Worm (Caenorhabditis elegans) whole organism, young adult: ENCODE measurements around the gene F37C12.18.

Source experiments
- F33H1.4 ChIP-seq: fragments of 200-800 bp; sonication (Bioruptor generic); IDR thresholded peaks from 2 replicates; pipeline ENCODE4 v1.3.6; 2022; ENCODE audit warnings: missing genetic modification reagents, missing genetic modification characterization, missing compliant biosample characterization
- F39B2.1 ChIP-seq: fragments of 200-800 bp; sonication (Bioruptor generic); IDR thresholded peaks from 2 replicates; pipeline ENCODE4 v1.3.6; 2022; ENCODE audit warnings: missing genetic modification reagents, missing genetic modification characterization, missing compliant biosample characterization
- F49E8.2 ChIP-seq: sonication (generic microtip); optimal IDR thresholded peaks from 3 replicates; lab custom pipeline; 2017; ENCODE audit warnings: missing genetic modification characterization, mild to moderate bottlenecking, missing compliant biosample characterization, antibody characterized with exemption, moderate library complexity; ENCODE audit not compliant: insufficient read depth
- F57A8.1 ChIP-seq: fragments of 200-800 bp; sonication (Bioruptor generic); optimal IDR thresholded peaks from 2 replicates; lab custom pipeline; 2018; ENCODE audit warnings: mild to moderate bottlenecking, missing genetic modification characterization, moderate library complexity, missing compliant biosample characterization
- F57C9.4 ChIP-seq: sonication (generic microtip); optimal IDR thresholded peaks from 2 replicates; lab custom pipeline; 2017; ENCODE audit warnings: mild to moderate bottlenecking, missing genetic modification characterization, missing compliant biosample characterization
- K12H6.12 ChIP-seq: fragments of 200-800 bp; sonication (Bioruptor generic); optimal IDR thresholded peaks from 2 replicates; lab custom pipeline; 2018; ENCODE audit warnings: mild to moderate bottlenecking, missing genetic modification characterization, missing compliant biosample characterization
- T07F8.4 ChIP-seq: sonication (generic microtip); optimal IDR thresholded peaks from 2 replicates; lab custom pipeline; 2016; ENCODE audit warnings: mild to moderate bottlenecking, missing genetic modification characterization, moderate library complexity, missing compliant biosample characterization
- Y79H2A.3 ChIP-seq: fragments of 200-800 bp; sonication (Bioruptor generic); conservative IDR thresholded peaks from 2 replicates; pipeline ENCODE4 v1.3.6; 2022; ENCODE audit warnings: missing genetic modification reagents, missing genetic modification characterization, missing compliant biosample characterization
- Y95B8A.8 ChIP-seq: fragments of 200-800 bp; sonication (Bioruptor generic); IDR thresholded peaks from 2 replicates; pipeline ENCODE4 v1.3.6; 2022; ENCODE audit warnings: missing genetic modification reagents, missing genetic modification characterization, missing compliant biosample characterization
- ZK185.1 ChIP-seq: sonication (generic microtip); optimal IDR thresholded peaks from 2 replicates; lab custom pipeline; 2016; ENCODE audit warnings: mild to moderate bottlenecking, missing genetic modification characterization, missing compliant biosample characterization; ENCODE audit not compliant: poor library complexity, severe bottlenecking
- ama-1 ChIP-seq, 3 experiments: fragments of 150-350 bp in 1 of 3; sonication (generic microtip) in 2 of 3; optimal IDR thresholded peaks; 2 replicates each; lab custom pipeline; 2014 to 2018; ENCODE audit warnings: missing biosample characterization in 2 of 3, missing genetic modification characterization in 2 of 3, missing genetic modification reagents in 2 of 3
- atf-7 ChIP-seq: sonication (generic microtip); optimal IDR thresholded peaks from 2 replicates; lab custom pipeline; 2017; ENCODE audit warnings: mild to moderate bottlenecking, missing genetic modification characterization, missing compliant biosample characterization
- bed-2 ChIP-seq: fragments of 200-800 bp; sonication (Bioruptor generic); IDR thresholded peaks from 2 replicates; pipeline ENCODE4 v1.3.6; 2022; ENCODE audit warnings: missing genetic modification reagents, missing genetic modification characterization, missing compliant biosample characterization
- ccch-3 ChIP-seq: fragments of 200-800 bp; sonication (Bioruptor generic); optimal IDR thresholded peaks from 2 replicates; lab custom pipeline; 2018; ENCODE audit warnings: mild to moderate bottlenecking, missing genetic modification characterization, missing compliant biosample characterization
- ceh-100 ChIP-seq: fragments of 200-800 bp; sonication (Bioruptor generic); IDR thresholded peaks from 2 replicates; pipeline ENCODE4 v1.3.6; 2022; ENCODE audit warnings: missing genetic modification reagents, missing genetic modification characterization, missing compliant biosample characterization
- ceh-79 ChIP-seq: sonication (generic microtip); optimal IDR thresholded peaks from 2 replicates; lab custom pipeline; 2017; ENCODE audit warnings: mild to moderate bottlenecking, missing genetic modification characterization, missing compliant biosample characterization
- efl-1 ChIP-seq: fragments of 150-350 bp; optimal IDR thresholded peaks from 2 replicates; lab custom pipeline; 2014; ENCODE audit warnings: missing biosample characterization, missing genetic modification reagents, missing genetic modification characterization
- egl-18 ChIP-seq: fragments of 200-800 bp; sonication (Bioruptor generic); IDR thresholded peaks from 2 replicates; pipeline ENCODE4 v1.3.6; 2022; ENCODE audit warnings: missing genetic modification reagents, missing genetic modification characterization, missing compliant biosample characterization
- egl-44 ChIP-seq: fragments of 200-800 bp; sonication (Bioruptor generic); IDR thresholded peaks from 2 replicates; pipeline ENCODE4 v1.3.6; 2022; ENCODE audit warnings: missing genetic modification reagents, missing genetic modification characterization, missing compliant biosample characterization
- fkh-3 ChIP-seq: sonication (generic microtip); optimal IDR thresholded peaks from 2 replicates; lab custom pipeline; 2016; ENCODE audit warnings: mild to moderate bottlenecking, missing genetic modification characterization, missing compliant biosample characterization
- gei-17 ChIP-seq: fragments of 200-800 bp; sonication (Bioruptor generic); optimal IDR thresholded peaks from 2 replicates; lab custom pipeline; 2018; ENCODE audit warnings: mild to moderate bottlenecking, missing genetic modification characterization, missing compliant biosample characterization
- him-1 ChIP-seq: sonication (generic microtip); optimal IDR thresholded peaks from 2 replicates; lab custom pipeline; 2016; ENCODE audit warnings: missing genotype, missing genetic modification reagents, missing genetic modification characterization, missing compliant biosample characterization
- hlh-26 ChIP-seq: fragments of 200-800 bp; sonication (Bioruptor generic); conservative IDR thresholded peaks from 2 replicates; pipeline ENCODE4 v1.3.6; 2022; ENCODE audit warnings: missing genetic modification reagents, missing genetic modification characterization, missing compliant biosample characterization
- hrde-1 ChIP-seq: sonication (generic microtip); optimal IDR thresholded peaks from 2 replicates; lab custom pipeline; 2016; ENCODE audit warnings: missing genetic modification characterization, mild to moderate bottlenecking, missing compliant biosample characterization, moderate library complexity, missing genotype, missing genetic modification reagents, borderline replicate concordance
- hsf-1 ChIP-seq: fragments of 200-800 bp; sonication (Bioruptor generic); IDR thresholded peaks from 2 replicates; pipeline ENCODE4 v1.3.6; 2022; ENCODE audit warnings: missing genetic modification reagents, missing genetic modification characterization, missing compliant biosample characterization
- lag-1 ChIP-seq: fragments of 200-800 bp; sonication (Bioruptor generic); IDR thresholded peaks from 2 replicates; pipeline ENCODE4 v1.3.6; 2022; ENCODE audit warnings: missing genetic modification reagents, missing genetic modification characterization, missing compliant biosample characterization
- lin-26 ChIP-seq: fragments of 200-800 bp; sonication (Bioruptor generic); IDR thresholded peaks from 2 replicates; pipeline ENCODE4 v1.3.6; 2022; ENCODE audit warnings: missing genetic modification reagents, missing genetic modification characterization, missing compliant biosample characterization
- lin-54 ChIP-seq: fragments of 200-800 bp; sonication (Bioruptor generic); optimal IDR thresholded peaks from 2 replicates; lab custom pipeline; 2018; ENCODE audit warnings: mild to moderate bottlenecking, missing genetic modification characterization, missing compliant biosample characterization
- lir-1 ChIP-seq: fragments of 200-800 bp; sonication (Bioruptor generic); conservative IDR thresholded peaks from 2 replicates; pipeline ENCODE4 v1.3.6; 2022; ENCODE audit warnings: missing genetic modification reagents, missing genetic modification characterization, missing compliant biosample characterization
- lsl-1 ChIP-seq: fragments of 200-800 bp; sonication (Bioruptor generic); optimal IDR thresholded peaks from 2 replicates; lab custom pipeline; 2018; ENCODE audit warnings: mild to moderate bottlenecking, missing genetic modification characterization, moderate library complexity, missing compliant biosample characterization
- madf-10 ChIP-seq: sonication (generic microtip); optimal IDR thresholded peaks from 2 replicates; lab custom pipeline; 2016; ENCODE audit warnings: mild to moderate bottlenecking, missing genetic modification characterization, missing compliant biosample characterization
- madf-8 ChIP-seq: fragments of 200-800 bp; sonication (Bioruptor generic); conservative IDR thresholded peaks from 2 replicates; pipeline ENCODE4 v1.3.6; 2022; ENCODE audit warnings: missing genetic modification reagents, missing genetic modification characterization, missing compliant biosample characterization
- mel-28 ChIP-seq: sonication (generic microtip); optimal IDR thresholded peaks from 2 replicates; lab custom pipeline; 2016; ENCODE audit warnings: borderline replicate concordance, mild to moderate bottlenecking, missing genetic modification characterization, missing compliant biosample characterization
- nhr-27 ChIP-seq: fragments of 200-800 bp; sonication (Bioruptor generic); optimal IDR thresholded peaks from 2 replicates; lab custom pipeline; 2018; ENCODE audit warnings: mild to moderate bottlenecking, missing genetic modification characterization, moderate library complexity, missing compliant biosample characterization
- nhr-90 ChIP-seq: sonication (generic microtip); optimal IDR thresholded peaks from 2 replicates; lab custom pipeline; 2016; ENCODE audit warnings: missing genotype, mild to moderate bottlenecking, missing genetic modification characterization, missing compliant biosample characterization
- rcor-1 ChIP-seq: fragments of 200-800 bp; sonication (Bioruptor generic); IDR thresholded peaks from 2 replicates; pipeline ENCODE4 v1.3.6; 2022; ENCODE audit warnings: missing genetic modification reagents, missing genetic modification characterization, missing compliant biosample characterization
- repo-1 ChIP-seq: sonication (generic microtip); optimal IDR thresholded peaks from 2 replicates; lab custom pipeline; 2017; ENCODE audit warnings: mild to moderate bottlenecking, missing genetic modification characterization, missing compliant biosample characterization
- sdz-38 ChIP-seq: sonication (generic microtip); optimal IDR thresholded peaks from 2 replicates; lab custom pipeline; 2016; ENCODE audit warnings: missing genotype, missing genetic modification characterization, missing compliant biosample characterization
- snpc-1.1 ChIP-seq: sonication (generic microtip); optimal IDR thresholded peaks from 2 replicates; lab custom pipeline; 2017; ENCODE audit warnings: missing genetic modification characterization, mild to moderate bottlenecking, missing compliant biosample characterization, antibody characterized with exemption, moderate library complexity, missing genotype, missing genetic modification reagents; ENCODE audit not compliant: insufficient read depth
- snpc-3.4 ChIP-seq: sonication (generic microtip); optimal IDR thresholded peaks from 2 replicates; lab custom pipeline; 2017; ENCODE audit warnings: missing genetic modification characterization, mild to moderate bottlenecking, missing compliant biosample characterization, antibody characterized with exemption, moderate library complexity, missing genotype, missing genetic modification reagents
- unc-130 ChIP-seq: sonication (generic microtip); optimal IDR thresholded peaks from 2 replicates; lab custom pipeline; 2016; ENCODE audit warnings: missing genetic modification reagents, missing genetic modification characterization, missing compliant biosample characterization
- unc-62 ChIP-seq: fragments of 150-350 bp; optimal IDR thresholded peaks from 2 replicates; lab custom pipeline; 2014; ENCODE audit warnings: missing biosample characterization, missing genetic modification reagents, missing genetic modification characterization
- ztf-25 ChIP-seq: fragments of 200-800 bp; sonication (Bioruptor generic); IDR thresholded peaks from 2 replicates; pipeline ENCODE4 v1.3.6; 2022; ENCODE audit warnings: missing genetic modification reagents, missing genetic modification characterization, missing compliant biosample characterization
- ztf-28 ChIP-seq: fragments of 200-800 bp; sonication (Bioruptor generic); IDR thresholded peaks from 2 replicates; pipeline ENCODE4 v1.3.6; 2022; ENCODE audit warnings: missing genetic modification reagents, missing genetic modification characterization, missing compliant biosample characterization
- ztf-3 ChIP-seq: fragments of 200-800 bp; sonication (Bioruptor generic); optimal IDR thresholded peaks from 2 replicates; lab custom pipeline; 2018; ENCODE audit warnings: mild to moderate bottlenecking, missing genetic modification characterization, missing compliant biosample characterization
- ztf-6 ChIP-seq: fragments of 200-800 bp; sonication (Bioruptor generic); IDR thresholded peaks from 2 replicates; pipeline ENCODE4 v1.3.6; 2022; ENCODE audit warnings: missing genetic modification reagents, missing genetic modification characterization, missing compliant biosample characterization

F37C12.18 gene

ce11 chrIII:7188300-7189052, 6.7 kb downstream of the F37C12.18 start, which contains the start of the genes F37C12.21 and F37C12.10:
Gene F37C12.21, plus strand, starts transcription at chrIII:7188357.
Gene F37C12.10, minus strand, starts transcription at chrIII:7188384.
- TF ChIP-seq ceh-100 (GFP tag; lab: Robert Waterston, UW), result no peak
- no peak for TF ChIP-seq lsl-1 (GFP tag; lab: Kevin White, UChicago)
- no peak for TF ChIP-seq snpc-3.4 (tag; lab: Kevin White, UChicago)
- TF ChIP-seq sdz-38 (tag; lab: Kevin White, UChicago), result no peak
- TF ChIP-seq Y79H2A.3 (GFP tag; lab: Robert Waterston, UW), result no peak
- TF ChIP-seq ceh-79 (tag; lab: Kevin White, UChicago), result no peak
- no peak for TF ChIP-seq nhr-27 (tag; lab: Kevin White, UChicago)
- TF ChIP-seq lin-54 (GFP tag; lab: Kevin White, UChicago), result no peak
- no peak for TF ChIP-seq egl-18 (GFP tag; lab: Robert Waterston, UW)
- no peak for TF ChIP-seq ama-1 (optimal IDR thresholded peaks at IDR 0.05; lab: Kevin White, UChicago)
- TF ChIP-seq ama-1 (GFP tag; optimal IDR thresholded peaks at IDR 0.05; lab: Kevin White, UChicago), result peak in 1 of 2 experiments; percentile 25
- no peak for TF ChIP-seq fkh-3 (tag; lab: Kevin White, UChicago)
- no peak for TF ChIP-seq F33H1.4 (GFP tag; lab: Robert Waterston, UW)
- no peak for TF ChIP-seq efl-1
- TF ChIP-seq T07F8.4, result no peak
- TF ChIP-seq madf-10 (tag; lab: Kevin White, UChicago), result no peak
- no peak for TF ChIP-seq hlh-26 (GFP tag; lab: Robert Waterston, UW)
- TF ChIP-seq rcor-1, result no peak
- TF ChIP-seq F39B2.1 (GFP tag; lab: Robert Waterston, UW), result no peak
- TF ChIP-seq lag-1, result no peak
- no peak for TF ChIP-seq F49E8.2
- TF ChIP-seq mel-28 (tag; lab: Kevin White, UChicago), result no peak
- TF ChIP-seq lin-26, result 0 out of 2 replicates have a peak, but pooled peaks have one; percentile 29
- TF ChIP-seq ztf-6 (GFP tag; lab: Robert Waterston, UW), result no peak
- TF ChIP-seq bed-2 (GFP tag; lab: Robert Waterston, UW), result no peak
- TF ChIP-seq ztf-3 (GFP tag; lab: Kevin White, UChicago), result no peak
- TF ChIP-seq him-1 (tag; lab: Kevin White, UChicago), result no peak
- TF ChIP-seq gei-17 (GFP tag; lab: Kevin White, UChicago), result no peak
- TF ChIP-seq ztf-28 (GFP tag; lab: Robert Waterston, UW), result no peak
- TF ChIP-seq F57A8.1 (GFP tag; lab: Kevin White, UChicago), result no peak
- no peak for TF ChIP-seq snpc-1.1
- no peak for TF ChIP-seq K12H6.12
- no peak for TF ChIP-seq madf-8 (GFP tag; lab: Robert Waterston, UW)
- TF ChIP-seq egl-44 (GFP tag; lab: Robert Waterston, UW), result no peak
- no peak for TF ChIP-seq atf-7
- peak; percentile 47 for TF ChIP-seq repo-1
- no peak for TF ChIP-seq F57C9.4 (tag; lab: Kevin White, UChicago)
- 0 out of 2 replicates have a peak, but pooled peaks have one; percentile 22 for TF ChIP-seq ztf-25 (GFP tag; lab: Robert Waterston, UW)
- TF ChIP-seq unc-62 (GFP tag; lab: Kevin White, UChicago), result no peak
- no peak for TF ChIP-seq nhr-90 (tag; lab: Kevin White, UChicago)
- TF ChIP-seq Y95B8A.8 (GFP tag; lab: Robert Waterston, UW), result no peak
- peak; percentile 25 for TF ChIP-seq ZK185.1 (tag; lab: Kevin White, UChicago)
- no peak for TF ChIP-seq lir-1 (GFP tag; lab: Robert Waterston, UW)
- no peak for TF ChIP-seq ccch-3 (GFP tag; lab: Kevin White, UChicago)
- TF ChIP-seq unc-130 (GFP tag; lab: Kevin White, UChicago), result no peak
- TF ChIP-seq hrde-1 (tag; lab: Kevin White, UChicago), result no peak
- TF ChIP-seq hsf-1 (GFP tag; lab: Robert Waterston, UW), result peak; percentile 48; the same call in 1 of the 2 replicates
